Worm (Caenorhabditis elegans): ENCODE data around the gene drp-1.

The drp-1 gene

ce11 chrIV:5582760-5583159 is 44.5 kb downstream of the drp-1 start:
- TF ChIP-seq ham-2 (GFP tag; optimal IDR thresholded peaks at IDR 0.05): no peak
- no peak for TF ChIP-seq cnd-1 (tag; optimal IDR thresholded peaks at IDR 0.05)
- no peak for TF ChIP-seq hlh-1 (tag; optimal IDR thresholded peaks at IDR 0.05)
- no peak for TF ChIP-seq tbx-8 (GFP tag; optimal IDR thresholded peaks at IDR 0.05)
- no peak for TF ChIP-seq mab-5 (tag; optimal IDR thresholded peaks at IDR 0.05)
- no peak for TF ChIP-seq snpc-4 (tag; optimal IDR thresholded peaks at IDR 0.05)
- TF ChIP-seq unc-62 (GFP tag; optimal IDR thresholded peaks at IDR 0.05): no peak

ce11 chrIV:5583184-5583583 is 44.9 kb downstream of the drp-1 start:
- no peak for TF ChIP-seq zip-8 (tag; optimal IDR thresholded peaks at IDR 0.05)
- TF ChIP-seq nhr-2 (tag; optimal IDR thresholded peaks at IDR 0.05): no peak
- no peak for TF ChIP-seq blmp-1 (tag; optimal IDR thresholded peaks at IDR 0.05)
- TF ChIP-seq unc-39 (tag; optimal IDR thresholded peaks at IDR 0.05): no peak
- TF ChIP-seq M03D4.4 (tag; optimal IDR thresholded peaks at IDR 0.05): no peak
- no peak for TF ChIP-seq mab-5 (tag; optimal IDR thresholded peaks at IDR 0.05)
- no peak for TF ChIP-seq sptf-1 (tag; optimal IDR thresholded peaks at IDR 0.05)
- TF ChIP-seq nhr-12 (tag; optimal IDR thresholded peaks at IDR 0.05): no peak

DNA sequence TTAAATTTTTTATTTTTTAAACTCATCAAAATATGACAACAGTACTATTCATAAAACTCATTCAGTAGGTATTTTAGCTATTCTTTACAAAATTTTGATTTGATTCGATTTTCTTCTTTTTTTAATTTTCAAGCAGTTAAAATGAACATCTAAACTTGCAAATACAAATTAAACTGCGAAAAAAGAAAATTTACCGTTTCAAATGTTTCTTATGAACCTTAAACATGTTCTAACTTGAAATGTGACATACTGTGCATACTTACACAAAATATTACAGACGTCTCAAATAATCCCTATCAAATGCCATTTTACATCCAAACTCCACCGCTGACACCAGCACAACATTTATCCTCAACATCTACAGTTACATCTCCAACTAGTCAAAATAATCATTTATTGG is 46.1 kb downstream of the drp-1 start, which contains the start of gene fkh-7:
Gene fkh-7 (plus strand): TSS at position 301 of the 400 bp plus-strand sequence.
- TF ChIP-seq unc-120 (tag; optimal IDR thresholded peaks at IDR 0.05; ENCODE audit: poor library complexity, severe bottlenecking) (no peak), blmp-1 (tag; optimal IDR thresholded peaks at IDR 0.05) (no peak), snpc-4 (tag; optimal IDR thresholded peaks at IDR 0.05) (no peak), unc-62 (GFP tag; optimal IDR thresholded peaks at IDR 0.05) (no peak), zip-8 (tag; optimal IDR thresholded peaks at IDR 0.05) (no peak), elt-3 (tag; optimal IDR thresholded peaks at IDR 0.05) (no peak), ham-2 (GFP tag; optimal IDR thresholded peaks at IDR 0.05) (no peak), mab-5 (tag; optimal IDR thresholded peaks at IDR 0.05) (no peak), nhr-76 (tag; optimal IDR thresholded peaks at IDR 0.05) (no peak), hlh-1 (tag; optimal IDR thresholded peaks at IDR 0.05) (no peak), ces-1 (GFP tag; optimal IDR thresholded peaks at IDR 0.05) (no peak), flh-1 (GFP tag; optimal IDR thresholded peaks at IDR 0.05) (no peak), cnd-1 (tag; optimal IDR thresholded peaks at IDR 0.05) (no peak), tbx-8 (GFP tag; optimal IDR thresholded peaks at IDR 0.05) (no peak), ceh-43 (GFP tag; optimal IDR thresholded peaks at IDR 0.05) (no peak), sem-2 (GFP tag; optimal IDR thresholded peaks at IDR 0.05) (no peak), lin-32 (GFP tag; optimal IDR thresholded peaks at IDR 0.05) (no peak), unc-39 (tag; optimal IDR thresholded peaks at IDR 0.05) (no peak), mep-1 (tag; optimal IDR thresholded peaks at IDR 0.05) (no peak), nhr-12 (tag; optimal IDR thresholded peaks at IDR 0.05) (no peak)

DNA sequence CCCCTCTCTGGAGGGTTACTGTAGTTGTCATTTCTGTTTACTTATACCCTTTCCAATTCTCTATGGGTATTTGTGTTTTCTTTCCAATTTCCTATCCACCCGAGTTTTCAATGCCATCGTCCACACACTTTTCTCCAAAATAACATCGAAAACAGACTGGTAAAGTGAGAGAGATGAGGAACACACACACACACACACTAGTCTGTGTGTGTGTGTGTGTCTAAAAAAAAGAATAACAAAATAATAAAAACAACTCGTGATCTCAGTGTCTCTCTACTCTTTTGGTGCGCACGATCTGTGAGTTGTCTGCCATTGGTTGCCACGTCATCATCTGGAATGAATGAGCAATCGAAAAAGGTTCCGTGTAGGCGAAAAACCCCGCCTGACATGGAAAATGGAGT is 48.0 kb downstream of the drp-1 start:
- TF ChIP-seq sptf-1 (tag; optimal IDR thresholded peaks at IDR 0.05) (no peak), bed-3 (GFP tag; optimal IDR thresholded peaks at IDR 0.05) (no peak), unc-62 (GFP tag; optimal IDR thresholded peaks at IDR 0.05) (no peak), elt-3 (tag; optimal IDR thresholded peaks at IDR 0.05) (no peak), cnd-1 (tag; optimal IDR thresholded peaks at IDR 0.05) (no peak), nhr-237 (tag; optimal IDR thresholded peaks at IDR 0.05) (no peak), blmp-1 (tag; optimal IDR thresholded peaks at IDR 0.05) (no peak), pha-4 (tag; optimal IDR thresholded peaks at IDR 0.05) (no peak), lin-13 (tag; optimal IDR thresholded peaks at IDR 0.05) (no peak), mls-2 (tag; optimal IDR thresholded peaks at IDR 0.05) (no peak), nhr-76 (tag; optimal IDR thresholded peaks at IDR 0.05) (no peak), ces-1 (GFP tag; optimal IDR thresholded peaks at IDR 0.05) (no peak), ceh-83 (GFP tag; optimal IDR thresholded peaks at IDR 0.05) (no peak), ceh-43 (GFP tag; optimal IDR thresholded peaks at IDR 0.05) (no peak), drap-1 (GFP tag; optimal IDR thresholded peaks at IDR 0.05) (no peak), unc-120 (tag; optimal IDR thresholded peaks at IDR 0.05; ENCODE audit: poor library complexity, severe bottlenecking) (no peak), sem-2 (GFP tag; optimal IDR thresholded peaks at IDR 0.05) (no peak), lsy-2 (tag; optimal IDR thresholded peaks at IDR 0.05) (no peak), mab-5 (tag; optimal IDR thresholded peaks at IDR 0.05) (no peak)

Data from whole organism, mixed stage, embryonic.